Fruit fly (Drosophila melanogaster) whole organism, embryonic: ENCODE measurements around the gene CG5969.

Experiments used
- Ada2b ChIP-seq: fragments of 200-800 bp; sonication (Bioruptor generic); IDR thresholded peaks from 2 replicates; pipeline ENCODE4 v1.3.6; 2022; ENCODE audit warnings: missing biosample characterization, missing genetic modification characterization
- CG10267 ChIP-seq: fragments of 200-800 bp; sonication (Bioruptor generic); optimal IDR thresholded peaks from 2 replicates; lab custom pipeline; 2018; ENCODE audit warnings: missing biosample characterization, mild to moderate bottlenecking, missing genetic modification characterization, moderate library complexity
- CG10959 ChIP-seq: fragments of 200-800 bp; sonication (Bioruptor generic); IDR thresholded peaks from 2 replicates; pipeline ENCODE4 v1.3.6; 2022; ENCODE audit warnings: missing biosample characterization, missing genetic modification characterization
- CG10979 ChIP-seq: fragments of 200-800 bp; sonication (Bioruptor generic); optimal IDR thresholded peaks from 2 replicates; lab custom pipeline; 2018; ENCODE audit warnings: missing biosample characterization, mild to moderate bottlenecking, missing genetic modification characterization, moderate library complexity
- CG11247 ChIP-seq: fragments of 200-800 bp; sonication (Bioruptor generic); IDR thresholded peaks from 2 replicates; pipeline ENCODE4 v1.3.6; 2022; ENCODE audit warnings: missing biosample characterization, missing genetic modification characterization
- CG12391 ChIP-seq: fragments of 200-800 bp; sonication (Bioruptor generic); optimal IDR thresholded peaks from 3 replicates; lab custom pipeline; 2018; ENCODE audit warnings: missing biosample characterization, mild to moderate bottlenecking, missing genetic modification characterization, moderate library complexity
- CG14014 ChIP-seq: fragments of 200-800 bp; sonication (Bioruptor generic); IDR thresholded peaks from 2 replicates; pipeline ENCODE4 v1.3.6; 2022; ENCODE audit warnings: missing biosample characterization, missing genetic modification characterization
- CG1529 ChIP-seq: fragments of 200-800 bp; sonication (Bioruptor generic); optimal IDR thresholded peaks from 3 replicates; lab custom pipeline; 2018; ENCODE audit warnings: missing biosample characterization, missing genetic modification characterization
- CG15479 ChIP-seq: fragments of 200-800 bp; sonication (Bioruptor generic); optimal IDR thresholded peaks from 3 replicates; lab custom pipeline; 2019; ENCODE audit warnings: missing biosample characterization, mild to moderate bottlenecking, missing genetic modification characterization, moderate library complexity
- CG16779 ChIP-seq: fragments of 200-800 bp; sonication (Bioruptor generic); IDR thresholded peaks from 2 replicates; pipeline ENCODE4 v1.3.6; 2022; ENCODE audit warnings: missing biosample characterization, missing genetic modification characterization
- CG16863 ChIP-seq: fragments of 200-800 bp; sonication (Bioruptor generic); optimal IDR thresholded peaks from 3 replicates; lab custom pipeline; 2016; ENCODE audit warnings: missing biosample characterization, missing genetic modification characterization
- CG17912 ChIP-seq: fragments of 200-800 bp; sonication (Bioruptor generic); optimal IDR thresholded peaks from 2 replicates; lab custom pipeline; 2018; ENCODE audit warnings: missing biosample characterization, mild to moderate bottlenecking, missing genetic modification characterization
- CG2202 ChIP-seq: fragments of 200-800 bp; sonication (Bioruptor generic); optimal IDR thresholded peaks from 2 replicates; lab custom pipeline; 2018; ENCODE audit warnings: missing biosample characterization, mild to moderate bottlenecking, missing genetic modification characterization
- CG32532 ChIP-seq: fragments of 200-800 bp; sonication (Bioruptor generic); IDR thresholded peaks from 2 replicates; pipeline ENCODE4 v1.3.6; 2022; ENCODE audit warnings: missing biosample characterization, missing genetic modification characterization
- CG32772 ChIP-seq: fragments of 200-800 bp; sonication (Bioruptor generic); IDR thresholded peaks from 2 replicates; pipeline ENCODE4 v1.3.6; 2022; ENCODE audit warnings: missing biosample characterization, missing genetic modification characterization
- CG4820 ChIP-seq: fragments of 200-800 bp; sonication (Bioruptor generic); optimal IDR thresholded peaks from 3 replicates; lab custom pipeline; 2016; ENCODE audit warnings: missing biosample characterization, missing genetic modification characterization
- CG6272 ChIP-seq: fragments of 200-800 bp; sonication (Bioruptor generic); IDR thresholded peaks from 2 replicates; pipeline ENCODE4 v1.3.6; 2022; ENCODE audit warnings: missing biosample characterization, missing genetic modification characterization
- CG6654 ChIP-seq: fragments of 200-800 bp; sonication (Bioruptor generic); optimal IDR thresholded peaks from 2 replicates; lab custom pipeline; 2017; ENCODE audit warnings: missing biosample characterization, mild to moderate bottlenecking, missing genetic modification characterization
- CG6813 ChIP-seq: fragments of 200-800 bp; sonication (Bioruptor generic); optimal IDR thresholded peaks from 2 replicates; lab custom pipeline; 2017; ENCODE audit warnings: missing biosample characterization, missing genetic modification characterization, mild to moderate bottlenecking, moderate library complexity, missing genetic modification reagents
- CG7271 ChIP-seq: fragments of 200-800 bp; sonication (Bioruptor generic); optimal IDR thresholded peaks from 2 replicates; lab custom pipeline; 2018; ENCODE audit warnings: missing biosample characterization, mild to moderate bottlenecking, missing genetic modification characterization, moderate library complexity
- CG7372 ChIP-seq: fragments of 200-800 bp; sonication (Bioruptor generic); IDR thresholded peaks from 2 replicates; pipeline ENCODE4 v1.3.6; 2022; ENCODE audit warnings: missing biosample characterization, missing genetic modification characterization
- CG7745 ChIP-seq: fragments of 200-800 bp; sonication (Bioruptor generic); optimal IDR thresholded peaks from 2 replicates; lab custom pipeline; 2018; ENCODE audit warnings: missing biosample characterization, mild to moderate bottlenecking, missing genetic modification characterization, moderate library complexity
- CTCF ChIP-seq: fragments of 200-800 bp; sonication (Bioruptor generic); optimal IDR thresholded peaks from 2 replicates; lab custom pipeline; 2017; ENCODE audit warnings: missing biosample characterization, mild to moderate bottlenecking, missing genetic modification characterization, moderate library complexity
- Ets97D ChIP-seq: fragments of 200-800 bp; sonication (Bioruptor generic); optimal IDR thresholded peaks from 3 replicates; lab custom pipeline; 2016; ENCODE audit warnings: missing biosample characterization, missing genetic modification characterization
- Hr51 ChIP-seq, 2 experiments: fragments of 200-800 bp; sonication (Bioruptor generic); optimal IDR thresholded peaks; 2 replicates in 1 of 2; 3 replicates in 1 of 2; lab custom pipeline; 2016 to 2018; ENCODE audit warnings: missing biosample characterization in 2 of 2, missing genetic modification characterization in 2 of 2, mild to moderate bottlenecking in 1 of 2, moderate library complexity in 1 of 2
- Jarid2 ChIP-seq: fragments of 200-800 bp; sonication (Bioruptor generic); optimal IDR thresholded peaks from 3 replicates; lab custom pipeline; 2017; ENCODE audit warnings: mild to moderate bottlenecking, missing biosample characterization, missing genetic modification reagents, missing genetic modification characterization
- Lim3 ChIP-seq: fragments of 200-800 bp; sonication (Bioruptor generic); IDR thresholded peaks from 2 replicates; pipeline ENCODE4 v1.3.6; 2022; ENCODE audit warnings: missing biosample characterization, missing genetic modification characterization
- MESR4 ChIP-seq: fragments of 200-800 bp; sonication (Bioruptor generic); optimal IDR thresholded peaks from 2 replicates; lab custom pipeline; 2018; ENCODE audit warnings: missing biosample characterization, mild to moderate bottlenecking, missing genetic modification characterization, moderate library complexity
- Nf-YC ChIP-seq: fragments of 200-800 bp; optimal IDR thresholded peaks from 3 replicates; lab custom pipeline; 2019; ENCODE audit warnings: missing biosample characterization, mild to moderate bottlenecking, missing genetic modification characterization, moderate library complexity
- Ptx1 ChIP-seq: fragments of 200-800 bp; sonication (Bioruptor generic); IDR thresholded peaks from 2 replicates; pipeline ENCODE4 v1.3.6; 2022; ENCODE audit warnings: missing biosample characterization, missing genetic modification characterization
- Taf1 ChIP-seq: fragments of 200-800 bp; sonication (Bioruptor generic); IDR thresholded peaks from 2 replicates; pipeline ENCODE4 v1.3.6; 2022; ENCODE audit warnings: missing biosample characterization, missing genetic modification characterization
- bab2 ChIP-seq: fragments of 200-800 bp; sonication (Bioruptor generic); optimal IDR thresholded peaks from 2 replicates; lab custom pipeline; 2016; ENCODE audit warnings: missing biosample characterization, missing genetic modification characterization
- dmrt11E ChIP-seq: fragments of 200-800 bp; sonication (Bioruptor generic); optimal IDR thresholded peaks from 3 replicates; lab custom pipeline; 2018; ENCODE audit warnings: missing biosample characterization, mild to moderate bottlenecking, missing genetic modification characterization, moderate library complexity
- gfzf ChIP-seq: fragments of 200-800 bp; sonication (Bioruptor generic); optimal IDR thresholded peaks from 2 replicates; lab custom pipeline; 2016; ENCODE audit warnings: missing biosample characterization, mild to moderate bottlenecking, missing genetic modification characterization, moderate library complexity
- gro ChIP-seq: fragments of 200-800 bp; sonication (Bioruptor generic); optimal IDR thresholded peaks from 2 replicates; lab custom pipeline; 2016; ENCODE audit warnings: missing biosample characterization, missing genetic modification characterization
- inv ChIP-seq: fragments of 200-800 bp; sonication (Bioruptor generic); IDR thresholded peaks from 2 replicates; pipeline ENCODE4 v1.3.6; 2022; ENCODE audit warnings: missing biosample characterization, missing genetic modification characterization; ENCODE audit not compliant: partially characterized antibody
- jigr1 ChIP-seq: fragments of 200-800 bp; sonication (Bioruptor generic); IDR thresholded peaks from 3 replicates; pipeline ENCODE4 v1.3.6; 2022; ENCODE audit warnings: missing biosample characterization, missing genetic modification characterization
- jumu ChIP-seq: fragments of 200-800 bp; sonication (Bioruptor generic); optimal IDR thresholded peaks from 3 replicates; lab custom pipeline; 2016; ENCODE audit warnings: missing biosample characterization, missing genetic modification characterization
- klu ChIP-seq: fragments of 200-800 bp; sonication (Bioruptor generic); IDR thresholded peaks from 2 replicates; pipeline ENCODE4 v1.3.6; 2022; ENCODE audit warnings: missing biosample characterization, missing genetic modification characterization
- lbe ChIP-seq: fragments of 200-800 bp; sonication (Bioruptor generic); optimal IDR thresholded peaks from 2 replicates; lab custom pipeline; 2016; ENCODE audit warnings: missing biosample characterization, mild to moderate bottlenecking, missing genetic modification characterization
- pan ChIP-seq, 4 experiments: fragments of >200 bp in 3 of 4; fragments of 200-800 bp in 1 of 4; sonication (Bioruptor generic) in 1 of 4; optimal IDR thresholded peaks in 3 of 4; IDR thresholded peaks in 1 of 4; 2 replicates each; pipeline versions ENCODE4 v1.3.6 to Lab custom; 2017 to 2022; ENCODE audit warnings: missing biosample characterization in 2 of 4, missing genetic modification characterization in 2 of 4, mixed read lengths in 1 of 4
- rib ChIP-seq: fragments of 200-800 bp; sonication (Bioruptor generic); IDR thresholded peaks from 2 replicates; pipeline ENCODE4 v1.3.6; 2022; ENCODE audit warnings: missing biosample characterization, missing genetic modification characterization
- run ChIP-seq: fragments of 200-800 bp; sonication (Bioruptor generic); optimal IDR thresholded peaks from 3 replicates; lab custom pipeline; 2018; ENCODE audit warnings: missing biosample characterization, mild to moderate bottlenecking, missing genetic modification characterization
- shn ChIP-seq: fragments of 200-800 bp; sonication (Bioruptor generic); optimal IDR thresholded peaks from 3 replicates; lab custom pipeline; 2016; ENCODE audit warnings: missing biosample characterization, missing genetic modification characterization
- stc ChIP-seq: fragments of 200-800 bp; sonication (Bioruptor generic); IDR thresholded peaks from 2 replicates; pipeline ENCODE4 v1.3.6; 2022; ENCODE audit warnings: missing biosample characterization, missing genetic modification characterization
- stwl ChIP-seq: fragments of 200-800 bp; sonication (Bioruptor generic); optimal IDR thresholded peaks from 3 replicates; lab custom pipeline; 2018; ENCODE audit warnings: missing biosample characterization, mild to moderate bottlenecking, missing genetic modification characterization, moderate library complexity
- twi ChIP-seq: fragments of 200-800 bp; optimal IDR thresholded peaks from 2 replicates; lab custom pipeline; 2019; ENCODE audit warnings: missing biosample characterization, mild to moderate bottlenecking, missing genetic modification characterization, moderate library complexity
- tx ChIP-seq: fragments of 200-800 bp; sonication (Bioruptor generic); optimal IDR thresholded peaks from 2 replicates; lab custom pipeline; 2016; ENCODE audit warnings: missing biosample characterization, missing genetic modification characterization
- wor ChIP-seq: fragments of 200-800 bp; sonication (Bioruptor generic); IDR thresholded peaks from 2 replicates; pipeline ENCODE4 v1.3.6; 2022; ENCODE audit warnings: missing biosample characterization, missing genetic modification characterization

Gene CG5969

DNA sequence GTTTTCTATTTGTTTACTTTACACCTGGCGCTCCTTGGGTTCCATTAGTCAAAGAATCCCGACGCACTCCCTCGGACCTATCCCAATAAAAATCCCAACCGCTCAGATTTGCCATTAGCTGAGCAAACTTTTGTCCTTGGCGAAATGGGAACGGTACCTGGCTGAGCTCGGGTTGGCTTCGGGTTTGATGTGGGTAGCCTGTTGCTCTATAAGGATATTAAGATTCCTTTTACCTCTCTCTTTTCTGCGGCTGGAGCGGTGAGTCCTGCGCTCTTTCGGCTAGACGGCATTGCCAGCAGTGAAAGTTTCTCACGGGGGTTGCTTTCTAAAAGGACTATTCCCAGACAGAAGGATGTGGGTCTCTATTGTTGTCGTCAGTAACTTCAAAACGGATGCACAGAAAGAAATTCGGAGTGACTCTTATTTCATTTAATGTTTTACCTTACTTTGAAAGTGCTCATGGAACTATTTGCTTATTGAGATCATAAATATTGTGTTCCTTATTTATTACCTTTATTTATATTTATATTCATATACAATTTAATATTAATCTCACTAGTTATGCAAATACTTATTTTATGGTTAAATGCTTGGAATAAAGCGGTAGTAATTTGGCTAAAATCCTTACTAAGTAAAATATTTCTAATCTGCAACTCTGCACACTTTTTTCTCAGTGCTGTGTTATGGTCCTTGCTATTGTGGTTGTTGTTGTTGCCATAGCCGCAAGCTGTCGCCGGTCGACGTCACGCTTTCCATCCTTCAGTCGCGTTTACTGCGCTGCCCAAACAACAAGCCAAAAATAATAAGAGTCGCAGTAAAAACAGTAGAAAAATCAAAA is 31.7 kb upstream of the CG5969 start, which contains the start of gene CG5910 (continued):
- TF ChIP-seq bab2 (GFP tag; lab: Kevin White, UChicago) (peak; percentile 7), CG32772 (GFP tag; lab: Robert Waterston, UW) (peak; percentile 71), CG10267 (tag; lab: Kevin White, UChicago) (peak; percentile 89), gro (GFP tag; lab: Kevin White, UChicago) (no peak), stc (GFP tag; lab: Robert Waterston, UW) (peak; percentile 78), jumu (GFP tag; lab: Kevin White, UChicago) (no peak), CG12391 (tag; lab: Kevin White, UChicago) (peak; percentile 94), Hr51 (GFP tag; optimal IDR thresholded peaks at IDR 0.05; lab: Kevin White, UChicago) (peak; percentile 39 to 92), CG7745 (tag; lab: Kevin White, UChicago) (no peak), CG6272 (peak; percentile 54; the same call in 1 of the 2 replicates), wor (GFP tag; lab: Robert Waterston, UW) (peak; percentile 72), CG7271 (peak; percentile 57), CG32532 (GFP tag; lab: Robert Waterston, UW) (peak; percentile 80), CTCF (GFP tag; lab: Kevin White, UChicago) (peak; percentile 36), CG17912 (no peak), twi (tag; lab: Kevin White, UChicago) (peak; percentile 80), Jarid2 (GFP tag; lab: Kevin White, UChicago) (peak; percentile 63), CG6654 (GFP tag; lab: Kevin White, UChicago) (peak; percentile 60), CG6813 (peak; percentile 87), dmrt11E (tag; lab: Kevin White, UChicago) (peak; percentile 91), inv (GFP tag; lab: Robert Waterston, UW) (no peak), klu (peak; percentile 72), CG7372 (GFP tag; lab: Robert Waterston, UW) (peak; percentile 53; the same call in 1 of the 2 replicates), run (tag; lab: Kevin White, UChicago) (peak; percentile 84), CG10959 (GFP tag; lab: Robert Waterston, UW) (peak; percentile 43), rib (peak; percentile 60), Ets97D (GFP tag; lab: Kevin White, UChicago) (no peak), Nf-YC (tag; lab: Kevin White, UChicago) (peak; percentile 80), CG4820 (GFP tag; lab: Kevin White, UChicago) (peak; percentile 79), Taf1 (GFP tag; lab: Robert Waterston, UW) (peak; percentile 67), shn (no peak), pan (optimal IDR thresholded peaks at IDR 0.05; lab: Kevin White, UChicago) (no peak), pan (GFP tag; optimal IDR thresholded peaks at IDR 0.05 in 1 of 2, IDR thresholded peaks at IDR 0.05 in 1 of 2) (peak in 1 of 2 experiments; percentile 73), CG14014 (peak; percentile 75), CG11247 (peak; percentile 70), CG10979 (tag; lab: Kevin White, UChicago) (peak; percentile 95), CG2202 (peak; percentile 68), jigr1 (peak; percentile 61; the same call in 1 of the 3 replicates), CG16863 (GFP tag; lab: Kevin White, UChicago) (peak; percentile 8), Ada2b (GFP tag; lab: Robert Waterston, UW) (peak; percentile 75), tx (GFP tag; lab: Kevin White, UChicago) (peak; percentile 14), CG16779 (no peak), stwl (no peak), gfzf (GFP tag; lab: Kevin White, UChicago) (no peak), CG15479 (no peak), CG1529 (GFP tag; lab: Kevin White, UChicago) (peak; percentile 68), Lim3 (GFP tag; lab: Robert Waterston, UW) (0 out of 2 replicates have a peak, but pooled peaks have one; percentile 19), lbe (GFP tag; lab: Kevin White, UChicago) (peak; percentile 11), Ptx1 (peak; percentile 83), MESR4 (no peak)
